Worm (Caenorhabditis elegans) whole organism, early embryonic: ENCODE data around the gene vps-36.

Experiments
- F13C5.2 ChIP-seq: sonication (generic microtip); optimal IDR thresholded peaks from 2 replicates; lab custom pipeline; 2017; ENCODE audit warnings: mild to moderate bottlenecking, missing genetic modification characterization, inconsistent platforms, missing compliant biosample characterization
- ama-1 ChIP-seq: fragments of 150-350 bp; optimal IDR thresholded peaks from 2 replicates; lab custom pipeline; 2014
- hnd-1 ChIP-seq: sonication (generic microtip); optimal IDR thresholded peaks from 2 replicates; lab custom pipeline; 2016; ENCODE audit warnings: missing genetic modification characterization, missing compliant biosample characterization
- sea-1 ChIP-seq: fragments of 200-800 bp; sonication (Bioruptor generic); conservative IDR thresholded peaks from 2 replicates; pipeline ENCODE4 v1.3.6; 2022; ENCODE audit warnings: missing genetic modification characterization, missing compliant biosample characterization

DNA sequence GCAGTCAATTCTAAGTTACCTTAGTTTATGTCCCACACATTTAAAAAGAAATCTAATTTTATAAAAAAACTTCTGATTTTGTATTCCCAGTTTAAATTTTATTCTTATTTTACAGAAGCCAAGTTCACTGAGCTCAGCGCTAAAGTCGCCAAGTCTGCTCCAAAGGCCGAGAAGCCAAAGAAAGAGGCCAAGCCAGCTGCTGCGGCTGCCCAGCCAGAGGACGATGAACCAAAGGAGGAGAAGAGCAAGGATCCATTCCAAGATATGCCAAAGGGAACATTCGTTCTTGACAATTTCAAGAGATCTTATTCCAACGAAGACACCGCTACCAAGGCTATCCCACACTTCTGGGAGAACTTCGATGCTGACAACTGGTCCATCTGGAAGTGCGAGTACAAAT, 6.4 kb upstream of the vps-36 start:
- TF ChIP-seq ama-1 (no peak), sea-1 (no peak), F13C5.2 (tag; lab: Kevin White, UChicago) (no peak), hnd-1 (tag; lab: Kevin White, UChicago) (no peak)
